Worm (Caenorhabditis elegans) whole organism, late embryonic: ENCODE data around the gene cyp-34A6.

Source experiments
- F13H6.1 ChIP-seq: sonication (generic microtip); optimal IDR thresholded peaks from 2 replicates; lab custom pipeline; 2016; ENCODE audit warnings: missing genetic modification characterization, missing compliant biosample characterization
- K02D7.2 ChIP-seq: sonication (generic microtip); optimal IDR thresholded peaks from 2 replicates; lab custom pipeline; 2017; ENCODE audit warnings: mild to moderate bottlenecking, missing genetic modification characterization, missing compliant biosample characterization
- K09A11.1 ChIP-seq: sonication (generic microtip); optimal IDR thresholded peaks from 2 replicates; lab custom pipeline; 2017; ENCODE audit warnings: antibody characterized with exemption, mild to moderate bottlenecking, missing genetic modification characterization, missing compliant biosample characterization; ENCODE audit not compliant: insufficient read depth
- Y22D7AL.16 ChIP-seq: sonication (generic microtip); optimal IDR thresholded peaks from 2 replicates; lab custom pipeline; 2016; ENCODE audit warnings: missing genetic modification characterization, missing compliant biosample characterization
- ceh-14 ChIP-seq: sonication (generic microtip); optimal IDR thresholded peaks from 2 replicates; lab custom pipeline; 2016; ENCODE audit warnings: missing genotype, missing genetic modification characterization, missing compliant biosample characterization
- ceh-18 ChIP-seq: sonication (generic microtip); optimal IDR thresholded peaks from 2 replicates; lab custom pipeline; 2016; ENCODE audit warnings: missing genetic modification characterization, missing compliant biosample characterization
- ceh-19 ChIP-seq: fragments of 200-800 bp; sonication (Bioruptor generic); optimal IDR thresholded peaks from 2 replicates; lab custom pipeline; 2018; ENCODE audit warnings: mild to moderate bottlenecking, missing genetic modification characterization, missing compliant biosample characterization
- ceh-24 ChIP-seq: sonication (generic microtip); optimal IDR thresholded peaks from 2 replicates; lab custom pipeline; 2016; ENCODE audit warnings: mild to moderate bottlenecking, missing genetic modification characterization, missing compliant biosample characterization
- ceh-31 ChIP-seq: sonication (generic microtip); optimal IDR thresholded peaks from 2 replicates; lab custom pipeline; 2016; ENCODE audit warnings: missing genetic modification characterization, missing compliant biosample characterization
- ceh-45 ChIP-seq: fragments of 200-800 bp; sonication (Bioruptor generic); IDR thresholded peaks from 2 replicates; pipeline ENCODE4 v1.3.6; 2022; ENCODE audit warnings: missing genetic modification reagents, missing genetic modification characterization, missing compliant biosample characterization
- ceh-48 ChIP-seq: sonication (generic microtip); optimal IDR thresholded peaks from 2 replicates; lab custom pipeline; 2016; ENCODE audit warnings: missing genetic modification characterization, inconsistent platforms, missing compliant biosample characterization
- ceh-9 ChIP-seq: sonication (generic microtip); optimal IDR thresholded peaks from 2 replicates; lab custom pipeline; 2016; ENCODE audit warnings: mild to moderate bottlenecking, missing genetic modification characterization, inconsistent platforms, missing compliant biosample characterization
- dmd-4 ChIP-seq: sonication (generic microtip); optimal IDR thresholded peaks from 2 replicates; lab custom pipeline; 2016; ENCODE audit warnings: borderline replicate concordance, missing genetic modification characterization, missing compliant biosample characterization
- dve-1 ChIP-seq: sonication (generic microtip); optimal IDR thresholded peaks from 2 replicates; lab custom pipeline; 2017; ENCODE audit warnings: antibody characterized with exemption, mild to moderate bottlenecking, missing genetic modification characterization, missing compliant biosample characterization
- ets-4 ChIP-seq: sonication (generic microtip); optimal IDR thresholded peaks from 2 replicates; lab custom pipeline; 2016; ENCODE audit warnings: missing genetic modification characterization, missing compliant biosample characterization
- fkh-6 ChIP-seq: sonication (generic microtip); optimal IDR thresholded peaks from 2 replicates; lab custom pipeline; 2016; ENCODE audit warnings: missing genetic modification characterization, missing compliant biosample characterization
- hlh-30 ChIP-seq: sonication (generic microtip); optimal IDR thresholded peaks from 2 replicates; lab custom pipeline; 2017; ENCODE audit warnings: antibody characterized with exemption, missing genetic modification characterization, missing compliant biosample characterization; ENCODE audit not compliant: insufficient read depth
- hlh-8 ChIP-seq: sonication (generic microtip); optimal IDR thresholded peaks from 2 replicates; lab custom pipeline; 2016; ENCODE audit warnings: missing genotype, missing genetic modification characterization, missing compliant biosample characterization
- mec-3 ChIP-seq: sonication (generic microtip); optimal IDR thresholded peaks from 2 replicates; lab custom pipeline; 2016; ENCODE audit warnings: borderline replicate concordance, missing genetic modification characterization, missing compliant biosample characterization
- nfya-1 ChIP-seq: sonication (generic microtip); optimal IDR thresholded peaks from 2 replicates; lab custom pipeline; 2017; ENCODE audit warnings: missing genetic modification characterization, mild to moderate bottlenecking, missing compliant biosample characterization, antibody characterized with exemption, moderate library complexity
- nhr-11 ChIP-seq: fragments of 150-350 bp; optimal IDR thresholded peaks from 2 replicates; lab custom pipeline; 2014; ENCODE audit warnings: missing biosample characterization, missing genetic modification characterization
- nhr-232 ChIP-seq: sonication (generic microtip); optimal IDR thresholded peaks from 2 replicates; lab custom pipeline; 2016; ENCODE audit warnings: missing genetic modification characterization, missing compliant biosample characterization
- npax-4 ChIP-seq: sonication (generic microtip); optimal IDR thresholded peaks from 2 replicates; lab custom pipeline; 2016; ENCODE audit warnings: missing genetic modification characterization, missing compliant biosample characterization
- pat-9 ChIP-seq: fragments of 200-800 bp; sonication (Bioruptor generic); optimal IDR thresholded peaks from 2 replicates; lab custom pipeline; 2018; ENCODE audit warnings: mild to moderate bottlenecking, missing genetic modification characterization, moderate library complexity, missing compliant biosample characterization
- pax-1 ChIP-seq: fragments of 150-350 bp; optimal IDR thresholded peaks from 2 replicates; lab custom pipeline; 2014; ENCODE audit warnings: missing biosample characterization, missing genetic modification characterization
- pha-2 ChIP-seq: sonication (generic microtip); optimal IDR thresholded peaks from 2 replicates; lab custom pipeline; 2017; ENCODE audit warnings: mild to moderate bottlenecking, missing genetic modification characterization, missing compliant biosample characterization
- pros-1 ChIP-seq: fragments of 150-350 bp; optimal IDR thresholded peaks from 2 replicates; lab custom pipeline; 2014; ENCODE audit warnings: missing biosample characterization, missing genetic modification reagents, missing genetic modification characterization
- ref-2 ChIP-seq: sonication (generic microtip); optimal IDR thresholded peaks from 2 replicates; lab custom pipeline; 2016; ENCODE audit warnings: missing genetic modification characterization, missing compliant biosample characterization
- rnt-1 ChIP-seq: sonication (generic microtip); optimal IDR thresholded peaks from 2 replicates; lab custom pipeline; 2016; ENCODE audit warnings: missing genetic modification characterization, missing compliant biosample characterization
- sdc-2 ChIP-seq: sonication (generic microtip); optimal IDR thresholded peaks from 2 replicates; lab custom pipeline; 2016; ENCODE audit warnings: missing genotype, missing genetic modification characterization, missing compliant biosample characterization
- tbx-2 ChIP-seq: sonication (generic microtip); optimal IDR thresholded peaks from 2 replicates; lab custom pipeline; 2016; ENCODE audit warnings: missing genetic modification characterization, missing compliant biosample characterization
- tbx-7 ChIP-seq: sonication (generic microtip); optimal IDR thresholded peaks from 2 replicates; lab custom pipeline; 2016; ENCODE audit warnings: missing genotype, missing genetic modification characterization, missing compliant biosample characterization
- ttx-3 ChIP-seq: sonication (generic microtip); optimal IDR thresholded peaks from 2 replicates; lab custom pipeline; 2016; ENCODE audit warnings: missing genetic modification reagents, missing genetic modification characterization, missing compliant biosample characterization
- unc-3 ChIP-seq, 2 experiments: fragments of 200-800 bp in 1 of 2; sonication (Bioruptor generic) in 1 of 2; sonication (generic microtip) in 1 of 2; conservative IDR thresholded peaks in 1 of 2; optimal IDR thresholded peaks in 1 of 2; 2 replicates each; pipeline versions ENCODE4 v1.3.6 to Lab custom; 2016 to 2022; ENCODE audit warnings: missing compliant biosample characterization in 2 of 2, missing genetic modification characterization in 2 of 2, missing genetic modification reagents in 1 of 2
- unc-42 ChIP-seq: sonication (generic microtip); optimal IDR thresholded peaks from 2 replicates; lab custom pipeline; 2016; ENCODE audit warnings: missing genotype, missing genetic modification characterization, missing compliant biosample characterization
- ztf-16 ChIP-seq: sonication (generic microtip); optimal IDR thresholded peaks from 2 replicates; lab custom pipeline; 2017; ENCODE audit warnings: missing genetic modification characterization, missing compliant biosample characterization

Gene cyp-34A6

ce11 chrV:3961235-3961634, at the start of gene cyp-34A6:
Gene cyp-34A6 (minus strand): TSS chrV:3961335.
- TF ChIP-seq pha-2 (tag; lab: Kevin White, UChicago): no peak
- TF ChIP-seq hlh-8 (tag; lab: Kevin White, UChicago): no peak
- no peak for TF ChIP-seq ets-4
- no peak for TF ChIP-seq sdc-2 (tag; lab: Kevin White, UChicago)
- TF ChIP-seq nhr-232 (tag; lab: Kevin White, UChicago): no peak
- TF ChIP-seq ceh-48 (tag; lab: Kevin White, UChicago): no peak
- no peak for TF ChIP-seq K09A11.1 (tag; lab: Kevin White, UChicago)
- no peak for TF ChIP-seq F13H6.1 (tag; lab: Kevin White, UChicago)
- no peak for TF ChIP-seq ceh-19 (GFP tag; lab: Kevin White, UChicago)
- no peak for TF ChIP-seq npax-4 (tag; lab: Kevin White, UChicago)
- no peak for TF ChIP-seq dmd-4
- no peak for TF ChIP-seq ttx-3 (tag; lab: Kevin White, UChicago)
- TF ChIP-seq rnt-1 (tag; lab: Kevin White, UChicago): no peak
- TF ChIP-seq, all 69 proteins: peak for 0

ce11 chrV:4010170-4010569, 49.0 kb upstream of the cyp-34A6 start, which contains the start of gene srh-4:
Gene srh-4 (plus strand): TSS chrV:4010470.
- TF ChIP-seq mec-3 (tag; lab: Kevin White, UChicago) (no peak), pat-9 (tag; lab: Kevin White, UChicago) (no peak), nhr-232 (tag; lab: Kevin White, UChicago) (no peak), nfya-1 (tag; lab: Kevin White, UChicago) (no peak), ceh-48 (tag; lab: Kevin White, UChicago) (no peak), ceh-18 (no peak), tbx-7 (tag; lab: Kevin White, UChicago) (no peak), Y22D7AL.16 (tag; lab: Kevin White, UChicago) (no peak), ceh-24 (tag; lab: Kevin White, UChicago) (no peak), rnt-1 (tag; lab: Kevin White, UChicago) (no peak), ceh-14 (tag; lab: Kevin White, UChicago) (no peak), F13H6.1 (tag; lab: Kevin White, UChicago) (no peak), ztf-16 (tag; lab: Kevin White, UChicago) (no peak), K02D7.2 (no peak)
- TF ChIP-seq, all 69 proteins: peak for 0

- TF ChIP-seq nhr-11 (tag; lab: Kevin White, UChicago): no peak
- no peak for TF ChIP-seq dve-1 (tag; lab: Kevin White, UChicago)
- no peak for TF ChIP-seq ets-4
- TF ChIP-seq pros-1: no peak
- TF ChIP-seq ceh-45 (GFP tag; lab: Robert Waterston, UW): no peak
- TF ChIP-seq, all 69 proteins: peak for 0
Observed at ce11 chrV:4007927-4008326, 46.8 kb upstream of the cyp-34A6 start, which contains the start of gene srh-7. Gene srh-7 (plus strand): TSS chrV:4008227.

ce11 chrV:4005219-4005618, 44.1 kb upstream of the cyp-34A6 start, which contains the start of gene srh-8:
Gene srh-8 (plus strand): TSS chrV:4005519.
- TF ChIP-seq F13H6.1 (tag; lab: Kevin White, UChicago) (no peak), ref-2 (tag; lab: Kevin White, UChicago) (no peak), hlh-30 (tag; lab: Kevin White, UChicago) (no peak), K02D7.2 (no peak), ceh-19 (GFP tag; lab: Kevin White, UChicago) (no peak), dve-1 (tag; lab: Kevin White, UChicago) (no peak), ceh-24 (tag; lab: Kevin White, UChicago) (no peak)

ce11 chrV:4004577-4004976, 43.4 kb upstream of the cyp-34A6 start:
- TF ChIP-seq unc-42 (tag; lab: Kevin White, UChicago): no peak
- TF ChIP-seq ztf-16 (tag; lab: Kevin White, UChicago): no peak
- no peak for TF ChIP-seq fkh-6 (tag; lab: Kevin White, UChicago)
- TF ChIP-seq K02D7.2: no peak
- TF ChIP-seq ceh-31: no peak
- TF ChIP-seq ets-4: no peak
- TF ChIP-seq F13H6.1 (tag; lab: Kevin White, UChicago): no peak
- no peak for TF ChIP-seq pax-1 (tag; lab: Kevin White, UChicago)
- no peak for TF ChIP-seq nhr-232 (tag; lab: Kevin White, UChicago)
- no peak for TF ChIP-seq tbx-2
- no peak for TF ChIP-seq ceh-9 (tag; lab: Kevin White, UChicago)
- TF ChIP-seq unc-3 (GFP tag; conservative IDR thresholded peaks at IDR 0.05; lab: Robert Waterston, UW): no peak
- TF ChIP-seq unc-3 (tag; optimal IDR thresholded peaks at IDR 0.05; lab: Kevin White, UChicago): no peak
